Worm (Caenorhabditis elegans) whole organism, mixed stage, embryonic: ENCODE data around the gene aakg-3.

Experiments used
- M03D4.4 ChIP-seq: sonication (generic microtip); optimal IDR thresholded peaks from 2 replicates; lab custom pipeline; 2017; ENCODE audit warnings: mild to moderate bottlenecking, missing genetic modification characterization, missing compliant biosample characterization
- bed-3 ChIP-seq: fragments of 200-800 bp; sonication (Bioruptor generic); optimal IDR thresholded peaks from 3 replicates; lab custom pipeline; 2018; ENCODE audit warnings: mild to moderate bottlenecking, missing genetic modification characterization, moderate library complexity, missing compliant biosample characterization
- blmp-1 ChIP-seq: fragments of 150-350 bp; optimal IDR thresholded peaks from 2 replicates; lab custom pipeline; 2014; ENCODE audit warnings: missing biosample characterization, missing genetic modification characterization
- ceh-39 ChIP-seq: fragments of 150-350 bp; optimal IDR thresholded peaks from 2 replicates; lab custom pipeline; 2014; ENCODE audit warnings: missing biosample characterization, missing genetic modification characterization
- ceh-43 ChIP-seq: fragments of 200-800 bp; sonication (Bioruptor generic); optimal IDR thresholded peaks from 2 replicates; lab custom pipeline; 2018; ENCODE audit warnings: mild to moderate bottlenecking, missing genetic modification characterization, moderate library complexity, missing compliant biosample characterization
- ceh-83 ChIP-seq: fragments of 200-800 bp; sonication (Bioruptor generic); optimal IDR thresholded peaks from 2 replicates; lab custom pipeline; 2018; ENCODE audit warnings: mild to moderate bottlenecking, missing genetic modification characterization, missing compliant biosample characterization
- ces-1 ChIP-seq: fragments of 150-350 bp; optimal IDR thresholded peaks from 2 replicates; lab custom pipeline; 2014; ENCODE audit warnings: missing biosample characterization, missing genetic modification reagents, missing genetic modification characterization
- cnd-1 ChIP-seq: fragments of 200-800 bp; sonication (Bioruptor generic); optimal IDR thresholded peaks from 2 replicates; lab custom pipeline; 2018; ENCODE audit warnings: mild to moderate bottlenecking, missing genetic modification characterization, missing compliant biosample characterization
- drap-1 ChIP-seq: fragments of 200-800 bp; sonication (Bioruptor generic); optimal IDR thresholded peaks from 3 replicates; lab custom pipeline; 2018; ENCODE audit warnings: mild to moderate bottlenecking, missing genetic modification characterization, missing compliant biosample characterization
- elt-1 ChIP-seq: sonication (generic microtip); optimal IDR thresholded peaks from 2 replicates; lab custom pipeline; 2017; ENCODE audit warnings: missing genetic modification characterization, mild to moderate bottlenecking, missing compliant biosample characterization, antibody characterized with exemption, moderate library complexity, borderline replicate concordance; ENCODE audit not compliant: insufficient read depth
- elt-3 ChIP-seq: fragments of 150-350 bp; optimal IDR thresholded peaks from 2 replicates; lab custom pipeline; 2014; ENCODE audit warnings: missing biosample characterization, missing genetic modification characterization
- flh-1 ChIP-seq: fragments of 200-800 bp; sonication (Bioruptor generic); optimal IDR thresholded peaks from 2 replicates; lab custom pipeline; 2018; ENCODE audit warnings: mild to moderate bottlenecking, missing genetic modification characterization, moderate library complexity, missing compliant biosample characterization
- ham-2 ChIP-seq: fragments of 200-800 bp; sonication (Bioruptor generic); optimal IDR thresholded peaks from 2 replicates; lab custom pipeline; 2018; ENCODE audit warnings: mild to moderate bottlenecking, missing genetic modification characterization, missing compliant biosample characterization
- hlh-1 ChIP-seq: fragments of 150-350 bp; optimal IDR thresholded peaks from 2 replicates; lab custom pipeline; 2014; ENCODE audit warnings: missing biosample characterization, missing genetic modification reagents, missing genetic modification characterization
- lin-13 ChIP-seq: fragments of 150-350 bp; optimal IDR thresholded peaks from 2 replicates; lab custom pipeline; 2014; ENCODE audit warnings: missing biosample characterization, missing genetic modification characterization
- lin-32 ChIP-seq: fragments of 200-800 bp; sonication (Bioruptor generic); optimal IDR thresholded peaks from 2 replicates; lab custom pipeline; 2018; ENCODE audit warnings: mild to moderate bottlenecking, missing genetic modification characterization, missing compliant biosample characterization
- lsy-2 ChIP-seq: fragments of 150-350 bp; optimal IDR thresholded peaks from 2 replicates; lab custom pipeline; 2014; ENCODE audit warnings: missing biosample characterization, missing genetic modification characterization
- mab-5 ChIP-seq: fragments of 150-350 bp; optimal IDR thresholded peaks from 2 replicates; lab custom pipeline; 2014; ENCODE audit warnings: missing biosample characterization, missing genetic modification characterization
- mep-1 ChIP-seq: fragments of 150-350 bp; optimal IDR thresholded peaks from 2 replicates; lab custom pipeline; 2017; ENCODE audit warnings: missing biosample characterization, missing genetic modification reagents, missing genetic modification characterization, inconsistent platforms
- mls-2 ChIP-seq: sonication (generic microtip); optimal IDR thresholded peaks from 2 replicates; lab custom pipeline; 2016; ENCODE audit warnings: mild to moderate bottlenecking, missing genetic modification characterization, moderate library complexity, missing compliant biosample characterization
- nhr-12 ChIP-seq: fragments of 150-350 bp; optimal IDR thresholded peaks from 2 replicates; lab custom pipeline; 2014; ENCODE audit warnings: missing biosample characterization, missing genetic modification characterization
- nhr-2 ChIP-seq: fragments of 150-350 bp; optimal IDR thresholded peaks from 2 replicates; lab custom pipeline; 2014; ENCODE audit warnings: missing biosample characterization, missing genetic modification characterization
- nhr-237 ChIP-seq: fragments of 150-350 bp; optimal IDR thresholded peaks from 2 replicates; lab custom pipeline; 2014; ENCODE audit warnings: missing biosample characterization, missing genetic modification characterization
- nhr-28 ChIP-seq: fragments of 150-350 bp; optimal IDR thresholded peaks from 2 replicates; lab custom pipeline; 2014; ENCODE audit warnings: missing biosample characterization, missing genetic modification characterization
- nhr-76 ChIP-seq: sonication (generic microtip); optimal IDR thresholded peaks from 2 replicates; lab custom pipeline; 2017; ENCODE audit warnings: missing biosample characterization, missing genetic modification characterization
- pha-4 ChIP-seq: fragments of 150-350 bp; optimal IDR thresholded peaks from 2 replicates; lab custom pipeline; 2018; ENCODE audit warnings: missing biosample characterization, missing genetic modification reagents, missing genetic modification characterization
- sem-2 ChIP-seq: fragments of 200-800 bp; sonication (Bioruptor generic); optimal IDR thresholded peaks from 2 replicates; lab custom pipeline; 2018; ENCODE audit warnings: mild to moderate bottlenecking, missing genetic modification characterization, missing compliant biosample characterization
- snpc-4 ChIP-seq: fragments of 150-350 bp; optimal IDR thresholded peaks from 2 replicates; lab custom pipeline; 2014; ENCODE audit warnings: missing biosample characterization, missing genetic modification characterization
- sptf-1 ChIP-seq: sonication (generic microtip); optimal IDR thresholded peaks from 2 replicates; lab custom pipeline; 2017; ENCODE audit warnings: mild to moderate bottlenecking, missing genetic modification characterization, moderate library complexity, missing compliant biosample characterization
- tbx-8 ChIP-seq: fragments of 200-800 bp; sonication (Bioruptor generic); optimal IDR thresholded peaks from 2 replicates; lab custom pipeline; 2018; ENCODE audit warnings: mild to moderate bottlenecking, missing genetic modification characterization, moderate library complexity, missing compliant biosample characterization
- unc-120 ChIP-seq: sonication (generic microtip); optimal IDR thresholded peaks from 2 replicates; lab custom pipeline; 2017; ENCODE audit warnings: missing genetic modification characterization, missing compliant biosample characterization; ENCODE audit not compliant: poor library complexity, severe bottlenecking
- unc-39 ChIP-seq: fragments of 150-350 bp; optimal IDR thresholded peaks from 2 replicates; lab custom pipeline; 2014; ENCODE audit warnings: missing biosample characterization, missing genetic modification characterization
- unc-62 ChIP-seq: fragments of 150-350 bp; optimal IDR thresholded peaks from 2 replicates; lab custom pipeline; 2014; ENCODE audit warnings: missing biosample characterization, missing genetic modification reagents, missing genetic modification characterization
- zip-8 ChIP-seq: fragments of 150-350 bp; optimal IDR thresholded peaks from 2 replicates; lab custom pipeline; 2014; ENCODE audit warnings: missing biosample characterization, missing genetic modification characterization
- ztf-11 ChIP-seq: fragments of 150-350 bp; optimal IDR thresholded peaks from 2 replicates; lab custom pipeline; 2014; ENCODE audit warnings: missing biosample characterization, missing genetic modification characterization

Gene aakg-3

DNA sequence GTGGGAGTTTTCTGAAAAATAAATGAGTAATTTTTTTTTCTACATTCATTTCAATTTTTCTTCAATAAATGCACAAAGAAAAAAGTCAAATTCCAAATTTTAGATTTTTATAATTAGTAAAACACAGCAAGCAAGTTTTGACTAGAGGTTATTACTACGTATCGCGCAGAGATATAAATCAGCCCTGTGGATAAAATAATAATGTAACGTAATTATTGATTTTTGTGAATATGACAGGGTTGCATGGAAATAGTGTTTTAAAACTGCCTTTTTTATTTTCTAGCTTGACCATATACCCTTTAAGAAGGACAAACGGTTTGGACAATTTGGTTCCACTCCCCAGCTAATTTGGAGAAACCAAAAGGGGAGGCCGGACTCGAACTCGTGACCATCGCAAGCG lies 20.1 kb downstream of the aakg-3 start:
- TF ChIP-seq lin-13 (tag; lab: Kevin White, UChicago) (no peak), sem-2 (GFP tag; lab: Kevin White, UChicago) (no peak), nhr-28 (no peak), nhr-2 (no peak), drap-1 (GFP tag; lab: Kevin White, UChicago) (no peak), M03D4.4 (tag; lab: Kevin White, UChicago) (no peak), ces-1 (GFP tag; lab: Kevin White, UChicago) (no peak), nhr-76 (tag; lab: Kevin White, UChicago) (no peak), nhr-237 (tag; lab: Kevin White, UChicago) (no peak), lin-32 (GFP tag; lab: Kevin White, UChicago) (no peak), mep-1 (tag; lab: Kevin White, UChicago) (no peak), mls-2 (tag; lab: Kevin White, UChicago) (no peak), ham-2 (no peak), cnd-1 (tag; lab: Kevin White, UChicago) (no peak), bed-3 (GFP tag; lab: Kevin White, UChicago) (no peak), ceh-43 (GFP tag; lab: Kevin White, UChicago) (no peak), snpc-4 (no peak), lsy-2 (tag; lab: Kevin White, UChicago) (no peak)

DNA sequence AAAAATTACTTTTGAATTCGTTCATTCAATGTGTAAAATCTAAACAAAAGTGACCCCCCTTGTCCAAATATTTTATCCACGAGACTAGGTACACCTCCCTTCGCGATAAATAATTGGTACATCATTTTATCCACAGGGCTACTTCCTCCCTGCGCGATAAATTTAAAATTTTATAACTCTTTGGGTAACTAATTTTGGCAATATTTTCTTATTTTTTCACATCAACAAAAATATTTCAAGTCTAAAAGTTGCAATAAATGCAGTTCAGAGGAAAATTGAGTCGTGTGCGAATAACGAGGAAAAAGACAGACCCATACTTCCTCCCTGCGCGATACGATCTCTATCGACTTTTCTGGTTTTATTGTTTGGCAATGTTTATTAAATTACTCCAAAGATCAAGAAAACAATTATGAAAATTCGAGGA lies 20.7 kb downstream of the aakg-3 start:
- TF ChIP-seq mab-5 (tag; lab: Kevin White, UChicago) (peak; percentile 94), sptf-1 (tag; lab: Kevin White, UChicago) (peak; percentile 87), snpc-4 (no peak), mep-1 (tag; lab: Kevin White, UChicago) (peak; percentile 89), nhr-2 (peak; percentile 58), ceh-39 (tag; lab: Kevin White, UChicago) (peak; percentile 97), lin-13 (tag; lab: Kevin White, UChicago) (peak; percentile 72), cnd-1 (tag; lab: Kevin White, UChicago) (peak; percentile 81), flh-1 (GFP tag; lab: Kevin White, UChicago) (no peak), lin-32 (GFP tag; lab: Kevin White, UChicago) (no peak), elt-3 (tag; lab: Kevin White, UChicago) (peak; percentile 91), bed-3 (GFP tag; lab: Kevin White, UChicago) (no peak), nhr-76 (tag; lab: Kevin White, UChicago) (peak; percentile 60), ceh-83 (peak; percentile 68), hlh-1 (peak; percentile 72), unc-62 (peak; percentile 92), unc-39 (tag; lab: Kevin White, UChicago) (peak; percentile 61), zip-8 (tag; lab: Kevin White, UChicago) (peak; percentile 6), sem-2 (GFP tag; lab: Kevin White, UChicago) (no peak), nhr-12 (tag; lab: Kevin White, UChicago) (peak; percentile 41), mls-2 (tag; lab: Kevin White, UChicago) (no peak), ceh-43 (GFP tag; lab: Kevin White, UChicago) (peak; percentile 32), blmp-1 (tag; lab: Kevin White, UChicago) (no peak), nhr-237 (tag; lab: Kevin White, UChicago) (peak; percentile 100), ces-1 (GFP tag; lab: Kevin White, UChicago) (peak; percentile 99), lsy-2 (tag; lab: Kevin White, UChicago) (peak; percentile 89), nhr-28 (peak; percentile 53), elt-1 (tag; lab: Kevin White, UChicago) (peak; percentile 34), pha-4 (tag; lab: Kevin White, UChicago) (peak; percentile 97), ham-2 (no peak), tbx-8 (GFP tag; lab: Kevin White, UChicago) (no peak), drap-1 (GFP tag; lab: Kevin White, UChicago) (peak; percentile 91), M03D4.4 (tag; lab: Kevin White, UChicago) (peak; percentile 46), unc-120 (peak; percentile 94), ztf-11 (tag; lab: Kevin White, UChicago) (peak; percentile 90)

DNA sequence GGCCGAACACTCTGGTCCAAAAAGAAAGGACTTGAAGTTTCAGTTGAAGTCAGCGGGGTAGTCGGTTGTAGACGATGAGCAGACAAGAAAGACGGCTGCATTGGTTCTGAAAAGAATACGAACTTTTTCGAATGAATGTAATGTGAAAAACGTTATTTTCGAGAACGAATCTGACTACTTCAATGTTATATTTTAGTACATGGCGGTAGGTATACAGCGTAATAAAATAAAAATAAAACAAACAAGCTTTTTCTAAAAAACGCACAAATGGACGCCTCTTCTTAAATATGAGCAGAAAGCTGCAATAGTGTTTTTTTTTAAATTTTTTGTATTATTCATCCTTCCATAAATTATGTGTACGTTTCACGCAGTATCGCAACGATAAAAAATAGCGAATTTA lies 23.4 kb downstream of the aakg-3 start, which contains the start of gene Y41G9A.17:
Gene Y41G9A.17, minus strand, starts transcription at position 101 of the 400 bp plus-strand sequence.
- TF ChIP-seq hlh-1 (no peak), M03D4.4 (tag; lab: Kevin White, UChicago) (no peak), flh-1 (GFP tag; lab: Kevin White, UChicago) (no peak), lsy-2 (tag; lab: Kevin White, UChicago) (no peak), nhr-12 (tag; lab: Kevin White, UChicago) (no peak), ceh-83 (no peak), mab-5 (tag; lab: Kevin White, UChicago) (no peak), drap-1 (GFP tag; lab: Kevin White, UChicago) (no peak), ceh-39 (tag; lab: Kevin White, UChicago) (no peak), elt-1 (tag; lab: Kevin White, UChicago) (no peak), ztf-11 (tag; lab: Kevin White, UChicago) (no peak)
